Fruit fly (Drosophila melanogaster) whole organism, adult: ENCODE data around the gene Prp3.
A peak's percentile ranks its signal among the peaks of the same experiment; 100 is the strongest.

Experiments used
- CG11617 ChIP-seq: fragments of 200-800 bp; sonication (Bioruptor generic); optimal IDR thresholded peaks from 2 replicates; lab custom pipeline; 2017; ENCODE audit warnings: mild to moderate bottlenecking, missing biosample characterization, missing genetic modification reagents, missing genetic modification characterization
- CG12768 ChIP-seq: fragments of 200-800 bp; sonication (Bioruptor generic); optimal IDR thresholded peaks from 2 replicates; lab custom pipeline; 2017; ENCODE audit warnings: missing biosample characterization, missing genetic modification characterization, mild to moderate bottlenecking, moderate library complexity, missing genetic modification reagents
- CG14711 ChIP-seq: fragments of 200-800 bp; sonication (Bioruptor generic); optimal IDR thresholded peaks from 2 replicates; lab custom pipeline; 2018; ENCODE audit warnings: missing biosample characterization, mild to moderate bottlenecking, missing genetic modification characterization, moderate library complexity
- CG1620 ChIP-seq: fragments of 200-800 bp; sonication (Bioruptor generic); optimal IDR thresholded peaks from 2 replicates; lab custom pipeline; 2016; ENCODE audit warnings: missing biosample characterization, missing genetic modification characterization
- CG33017 ChIP-seq: fragments of 200-800 bp; sonication (Bioruptor generic); optimal IDR thresholded peaks from 2 replicates; lab custom pipeline; 2018; ENCODE audit warnings: missing biosample characterization, mild to moderate bottlenecking, missing genetic modification characterization, moderate library complexity
- CG5204 ChIP-seq: fragments of 200-800 bp; sonication (Bioruptor generic); optimal IDR thresholded peaks from 2 replicates; lab custom pipeline; 2016; ENCODE audit warnings: missing biosample characterization, missing genetic modification characterization
- CG7045 ChIP-seq: fragments of 200-800 bp; sonication (Bioruptor generic); optimal IDR thresholded peaks from 2 replicates; lab custom pipeline; 2017; ENCODE audit warnings: missing biosample characterization, mild to moderate bottlenecking, missing genetic modification characterization
- CG7101 ChIP-seq: fragments of 200-800 bp; sonication (Bioruptor generic); optimal IDR thresholded peaks from 2 replicates; lab custom pipeline; 2018; ENCODE audit warnings: missing biosample characterization, mild to moderate bottlenecking, missing genetic modification characterization, moderate library complexity
- Clk ChIP-seq: fragments of 200-800 bp; sonication (Bioruptor generic); optimal IDR thresholded peaks from 2 replicates; lab custom pipeline; 2017; ENCODE audit warnings: missing biosample characterization, missing genetic modification characterization
- Crg-1 ChIP-seq: fragments of 200-800 bp; sonication (Bioruptor generic); optimal IDR thresholded peaks from 2 replicates; lab custom pipeline; 2016; ENCODE audit warnings: missing biosample characterization, missing genetic modification characterization
- Hr96 ChIP-seq: fragments of 200-800 bp; sonication (Bioruptor generic); optimal IDR thresholded peaks from 2 replicates; lab custom pipeline; 2016; ENCODE audit warnings: missing biosample characterization, missing genetic modification characterization
- Mnt ChIP-seq: fragments of 200-800 bp; sonication (Bioruptor generic); optimal IDR thresholded peaks from 2 replicates; lab custom pipeline; 2016; ENCODE audit warnings: missing biosample characterization, mild to moderate bottlenecking, missing genetic modification characterization
- bab1 ChIP-seq: fragments of 200-800 bp; sonication (Bioruptor generic); optimal IDR thresholded peaks from 3 replicates; lab custom pipeline; 2019; ENCODE audit warnings: missing biosample characterization, mild to moderate bottlenecking, missing genetic modification characterization, moderate library complexity
- cic ChIP-seq: fragments of 200-800 bp; sonication (Bioruptor generic); optimal IDR thresholded peaks from 2 replicates; lab custom pipeline; 2017; ENCODE audit warnings: missing biosample characterization, mild to moderate bottlenecking, missing genetic modification characterization, moderate library complexity
- cnc ChIP-seq, 2 experiments: fragments of >200 bp; optimal IDR thresholded peaks; 2 replicates each; lab custom pipeline; 2017
- kay ChIP-seq: fragments of 200-800 bp; sonication (Bioruptor generic); peaks from one replicate; lab custom pipeline; 2016; ENCODE audit warnings: missing biosample characterization, missing genetic modification characterization, borderline replicate concordance
- ovo ChIP-seq: fragments of 200-800 bp; sonication (Bioruptor generic); optimal IDR thresholded peaks from 2 replicates; lab custom pipeline; 2016; ENCODE audit warnings: missing biosample characterization, missing genetic modification characterization
- pad ChIP-seq: fragments of 200-800 bp; sonication (Bioruptor generic); optimal IDR thresholded peaks from 3 replicates; lab custom pipeline; 2017; ENCODE audit warnings: missing biosample characterization, missing genetic modification characterization, mild to moderate bottlenecking, moderate library complexity, missing genetic modification reagents
- tj ChIP-seq: fragments of 200-800 bp; sonication (Bioruptor generic); optimal IDR thresholded peaks from 3 replicates; lab custom pipeline; 2017; ENCODE audit warnings: missing biosample characterization, mild to moderate bottlenecking, missing genetic modification characterization, moderate library complexity
- toe ChIP-seq: fragments of 200-800 bp; sonication (Bioruptor generic); optimal IDR thresholded peaks from 2 replicates; lab custom pipeline; 2016; ENCODE audit warnings: missing biosample characterization, missing genetic modification characterization

The Prp3 gene

DNA sequence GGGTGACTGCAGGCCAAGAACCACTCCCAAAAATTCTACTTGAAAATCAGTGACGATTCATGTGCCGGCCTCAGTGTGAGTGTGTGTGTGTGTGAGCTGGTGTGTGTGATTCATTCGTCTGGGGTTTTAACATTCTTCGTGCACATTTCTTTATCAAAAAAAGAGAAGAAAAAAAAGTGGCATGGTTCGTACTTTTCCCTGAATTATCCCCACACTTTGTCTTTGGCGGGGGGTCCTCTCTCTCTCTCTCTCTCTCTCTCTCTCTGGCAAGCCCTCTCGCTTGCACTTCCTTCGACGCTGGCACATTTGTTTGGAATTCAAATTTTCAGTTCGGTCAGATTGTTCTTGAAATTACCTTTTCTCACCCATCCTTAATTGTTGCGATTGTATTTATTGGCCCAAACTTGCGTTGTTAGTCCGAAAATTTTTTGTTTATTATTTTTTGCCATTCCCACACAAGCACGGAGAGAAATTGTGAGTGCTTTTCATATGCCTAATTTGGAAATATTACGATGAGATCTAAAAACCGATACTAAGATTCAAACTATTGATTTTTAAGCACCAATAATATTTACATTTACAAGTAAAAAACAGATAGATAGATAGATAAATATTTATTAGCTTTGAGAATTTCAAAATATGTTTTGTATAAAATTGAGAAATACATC is 19.1 kb downstream of the Prp3 start:
- TF ChIP-seq CG7101 (peak; percentile 10), CG7045 (GFP tag; lab: Kevin White, UChicago) (no peak), CG14711 (tag; lab: Kevin White, UChicago) (peak; percentile 23), CG12768 (GFP tag; lab: Kevin White, UChicago) (no peak), CG1620 (GFP tag; lab: Kevin White, UChicago) (no peak), Crg-1 (no peak), ovo (GFP tag; lab: Kevin White, UChicago) (no peak), toe (GFP tag; lab: Kevin White, UChicago) (no peak), CG5204 (no peak), CG33017 (no peak), pad (no peak), kay (GFP tag; lab: Kevin White, UChicago) (no peak), cnc (optimal IDR thresholded peaks at IDR 0.05; lab: Kevin White, UChicago) (no peak), bab1 (GFP tag; lab: Kevin White, UChicago) (no peak), tj (GFP tag; lab: Kevin White, UChicago) (peak; percentile 19), cic (GFP tag; lab: Kevin White, UChicago) (peak; percentile 19), Mnt (GFP tag; lab: Kevin White, UChicago) (no peak), CG11617 (GFP tag; lab: Kevin White, UChicago) (peak; percentile 26), Hr96 (GFP tag; lab: Kevin White, UChicago) (no peak), Clk (GFP tag; lab: Kevin White, UChicago) (no peak)

DNA sequence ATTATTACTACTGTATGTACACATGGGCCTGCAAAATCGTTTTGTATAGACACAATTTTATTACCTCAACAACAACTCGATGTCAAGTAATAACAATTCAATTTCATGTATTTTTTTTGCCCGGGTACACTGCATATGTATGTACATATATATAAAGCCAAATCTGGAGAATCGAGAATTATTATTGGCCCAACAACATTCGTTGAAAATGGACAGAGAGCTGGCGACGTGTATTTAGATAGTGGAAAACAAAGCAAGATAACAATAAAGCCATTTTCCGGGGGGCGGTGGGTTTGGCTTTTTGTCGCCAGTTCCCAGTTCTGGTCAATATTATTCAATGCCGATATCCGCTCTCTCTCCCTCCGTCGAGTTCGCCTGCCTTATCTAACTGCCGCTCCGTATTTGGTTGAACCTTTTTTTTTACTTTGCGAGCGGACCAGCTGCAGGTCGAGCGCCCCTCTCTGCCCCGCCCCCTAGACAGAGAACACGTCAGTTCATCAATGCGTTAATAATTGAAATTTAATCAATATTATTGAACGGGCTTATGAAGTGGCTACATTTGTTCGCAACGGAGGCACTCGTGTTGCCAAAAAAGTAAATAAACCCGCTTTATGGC is 19.7 kb downstream of the Prp3 start:
- TF ChIP-seq kay (GFP tag; lab: Kevin White, UChicago) (peak; percentile 97), bab1 (GFP tag; lab: Kevin White, UChicago) (no peak), CG1620 (GFP tag; lab: Kevin White, UChicago) (no peak), Hr96 (GFP tag; lab: Kevin White, UChicago) (no peak), cnc (optimal IDR thresholded peaks at IDR 0.05; lab: Kevin White, UChicago) (no peak), CG33017 (no peak), Mnt (GFP tag; lab: Kevin White, UChicago) (peak; percentile 56), CG14711 (tag; lab: Kevin White, UChicago) (no peak), ovo (GFP tag; lab: Kevin White, UChicago) (peak; percentile 17), cic (GFP tag; lab: Kevin White, UChicago) (peak; percentile 89), tj (GFP tag; lab: Kevin White, UChicago) (no peak), CG11617 (GFP tag; lab: Kevin White, UChicago) (no peak), Clk (GFP tag; lab: Kevin White, UChicago) (no peak), CG5204 (no peak), pad (no peak), toe (GFP tag; lab: Kevin White, UChicago) (no peak), CG7101 (no peak), CG7045 (GFP tag; lab: Kevin White, UChicago) (peak; percentile 30), CG12768 (GFP tag; lab: Kevin White, UChicago) (peak; percentile 54), Crg-1 (no peak)

DNA sequence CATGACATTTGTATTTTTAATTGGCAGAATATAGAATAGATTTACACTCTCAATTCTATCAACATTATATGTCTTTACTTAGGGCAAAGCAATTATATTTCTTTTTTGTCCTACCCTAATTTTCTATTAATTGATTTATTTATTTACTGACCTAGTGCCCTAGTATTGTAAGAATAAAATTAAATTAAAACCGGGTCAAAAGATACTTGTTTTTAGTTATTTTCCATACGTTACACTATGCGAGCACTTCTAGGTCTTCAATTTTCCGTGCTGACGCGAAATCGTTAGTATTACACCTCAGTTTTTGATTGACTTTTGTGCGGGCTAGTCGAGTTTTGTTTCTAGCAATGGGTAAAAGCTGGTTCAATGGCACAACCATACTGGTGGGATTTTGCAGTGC is 21.3 kb downstream of the Prp3 start, which contains the start of gene CG46462:
Gene CG46462, plus strand, starts transcription at position 301 of the 400 bp plus-strand sequence.
- TF ChIP-seq kay (GFP tag; lab: Kevin White, UChicago) (no peak), pad (no peak), CG12768 (GFP tag; lab: Kevin White, UChicago) (no peak), CG1620 (GFP tag; lab: Kevin White, UChicago) (no peak), Crg-1 (no peak), tj (GFP tag; lab: Kevin White, UChicago) (no peak), Clk (GFP tag; lab: Kevin White, UChicago) (no peak), ovo (GFP tag; lab: Kevin White, UChicago) (no peak), CG14711 (tag; lab: Kevin White, UChicago) (no peak), CG7045 (GFP tag; lab: Kevin White, UChicago) (no peak), bab1 (GFP tag; lab: Kevin White, UChicago) (no peak), CG5204 (no peak), CG33017 (no peak), cic (GFP tag; lab: Kevin White, UChicago) (no peak), toe (GFP tag; lab: Kevin White, UChicago) (no peak), Mnt (GFP tag; lab: Kevin White, UChicago) (no peak), CG7101 (no peak), cnc (optimal IDR thresholded peaks at IDR 0.05; lab: Kevin White, UChicago) (no peak), CG11617 (GFP tag; lab: Kevin White, UChicago) (no peak)

DNA sequence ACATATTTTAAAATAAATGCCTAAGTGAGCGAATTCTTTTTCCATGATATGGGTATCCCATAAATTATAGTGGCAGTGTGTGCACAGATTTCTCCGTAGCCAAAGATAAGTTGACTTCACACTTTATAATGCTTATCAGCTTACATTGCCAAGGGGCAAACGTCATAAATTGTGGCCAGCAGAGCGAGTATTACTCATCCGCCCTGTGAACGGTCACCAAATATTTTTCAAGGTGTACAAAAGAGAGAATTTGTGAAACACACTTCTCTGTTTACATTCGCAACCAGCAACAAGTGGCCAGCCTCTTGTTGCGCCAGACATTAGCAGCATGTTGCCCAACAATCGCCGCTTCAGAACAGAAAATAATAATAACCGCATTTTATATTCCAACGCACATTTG is 22.8 kb downstream of the Prp3 start:
- TF ChIP-seq cic (GFP tag; lab: Kevin White, UChicago) (peak; percentile 72), Clk (GFP tag; lab: Kevin White, UChicago) (peak; percentile 4), kay (GFP tag; lab: Kevin White, UChicago) (peak; percentile 78), CG1620 (GFP tag; lab: Kevin White, UChicago) (peak; percentile 19), bab1 (GFP tag; lab: Kevin White, UChicago) (no peak), ovo (GFP tag; lab: Kevin White, UChicago) (peak; percentile 25), CG11617 (GFP tag; lab: Kevin White, UChicago) (peak; percentile 54), CG7045 (GFP tag; lab: Kevin White, UChicago) (peak; percentile 66), Crg-1 (peak; percentile 71), CG33017 (peak; percentile 36), tj (GFP tag; lab: Kevin White, UChicago) (peak; percentile 15), Mnt (GFP tag; lab: Kevin White, UChicago) (peak; percentile 39), pad (peak; percentile 21), CG7101 (peak; percentile 39), CG5204 (no peak), toe (GFP tag; lab: Kevin White, UChicago) (no peak), CG14711 (tag; lab: Kevin White, UChicago) (peak; percentile 19), cnc (optimal IDR thresholded peaks at IDR 0.05; lab: Kevin White, UChicago) (no peak), CG12768 (GFP tag; lab: Kevin White, UChicago) (peak; percentile 74), Hr96 (GFP tag; lab: Kevin White, UChicago) (no peak)
